Fruit fly (Drosophila melanogaster): ENCODE results near the gene CG32795.
A peak's percentile ranks its signal among the peaks of the same experiment; 100 is the strongest.

The CG32795 gene

DNA sequence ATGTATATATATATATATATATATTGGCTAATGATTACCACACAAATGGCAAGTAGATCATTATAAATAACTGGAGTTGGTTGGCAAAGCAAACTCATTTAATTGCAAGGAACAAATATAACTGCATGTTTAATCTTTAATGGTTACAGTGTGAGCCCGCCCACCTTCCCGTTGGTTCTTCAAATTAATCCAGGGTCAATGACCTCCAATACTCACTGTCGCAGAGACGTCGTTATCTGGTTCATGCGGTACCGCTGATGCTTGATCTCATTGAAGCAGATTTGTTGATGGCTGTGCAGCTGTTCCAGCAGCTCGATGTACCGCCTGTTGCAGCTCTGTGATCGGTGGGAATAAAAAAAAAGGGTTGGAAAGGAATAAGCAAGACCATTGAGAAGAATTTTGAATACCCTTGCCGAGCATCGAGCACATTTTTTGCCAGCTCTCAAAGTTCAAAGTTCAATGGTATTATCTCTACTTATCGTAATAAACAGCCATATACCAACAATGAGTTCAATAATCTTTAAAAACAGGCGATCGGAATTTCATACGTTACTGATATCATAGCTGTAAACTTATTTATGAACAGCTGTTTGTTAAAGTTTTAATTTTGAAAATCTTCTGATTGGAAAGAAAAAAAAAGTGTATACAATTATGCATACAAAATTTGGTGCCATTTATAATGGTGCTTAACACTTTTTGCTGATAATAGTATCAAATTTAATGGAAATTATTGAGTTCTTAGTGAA is 1.9 kb downstream of the CG32795 start (continued):
- peak; percentile 45 for TF ChIP-seq CG10631 (GFP tag; optimal IDR thresholded peaks at IDR 0.05)
- TF ChIP-seq Sox15 (GFP tag; optimal IDR thresholded peaks at IDR 0.05): peak; percentile 23
- peak; percentile 64 for TF ChIP-seq lz (GFP tag; optimal IDR thresholded peaks at IDR 0.05)
- TF ChIP-seq CG8632 (GFP tag; optimal IDR thresholded peaks at IDR 0.05): peak; percentile 56
- TF ChIP-seq acj6 (GFP tag; optimal IDR thresholded peaks at IDR 0.05): peak; percentile 54
- peak; percentile 71 for TF ChIP-seq esn (GFP tag; optimal IDR thresholded peaks at IDR 0.05)
- peak; percentile 47 for TF ChIP-seq CG6808 (GFP tag; optimal IDR thresholded peaks at IDR 0.05)
- no peak for TF ChIP-seq CG8119 (GFP tag; IDR thresholded peaks at IDR 0.05)
- TF ChIP-seq CG3032 (tag; optimal IDR thresholded peaks at IDR 0.05): peak; percentile 30
- TF ChIP-seq Hr4 (GFP tag; optimal IDR thresholded peaks at IDR 0.05): peak; percentile 31
- peak; percentile 19; the same call in 1 of the 2 replicates for TF ChIP-seq CG15336 (GFP tag; IDR thresholded peaks at IDR 0.05)
- no peak for TF ChIP-seq achi (GFP tag; optimal IDR thresholded peaks at IDR 0.05)
- no peak for TF ChIP-seq Lpt (GFP tag; optimal IDR thresholded peaks at IDR 0.05)
- TF ChIP-seq CG10669 (GFP tag; optimal IDR thresholded peaks at IDR 0.05): peak; percentile 57
- no peak for TF ChIP-seq CG6854 (GFP tag; optimal IDR thresholded peaks at IDR 0.05)
- no peak for TF ChIP-seq fd85E (GFP tag; optimal IDR thresholded peaks at IDR 0.05)
- TF ChIP-seq CG4318 (GFP tag; optimal IDR thresholded peaks at IDR 0.05): peak; percentile 11
- TF ChIP-seq ss (GFP tag; optimal IDR thresholded peaks at IDR 0.05): peak in 1 of 2 experiments; percentile 30
- TF ChIP-seq spab (GFP tag; optimal IDR thresholded peaks at IDR 0.05): peak; percentile 45
- TF ChIP-seq CG7368 (GFP tag; optimal IDR thresholded peaks at IDR 0.05): peak; percentile 10
- TF ChIP-seq Hr39 (GFP tag; optimal IDR thresholded peaks at IDR 0.05): peak; percentile 63
- no peak for TF ChIP-seq CG9139 (GFP tag; optimal IDR thresholded peaks at IDR 0.05)
- TF ChIP-seq CG8319 (GFP tag; optimal IDR thresholded peaks at IDR 0.05): peak; percentile 19
- no peak for TF ChIP-seq CG11294 (GFP tag; IDR thresholded peaks at IDR 0.05)
- peak; percentile 60 for TF ChIP-seq Sox14 (GFP tag; optimal IDR thresholded peaks at IDR 0.05)
- peak; percentile 58 for TF ChIP-seq CG6792 (GFP tag; optimal IDR thresholded peaks at IDR 0.05)
- TF ChIP-seq CG34406 (GFP tag; optimal IDR thresholded peaks at IDR 0.05): peak; percentile 44
- TF ChIP-seq Eip75B (GFP tag; optimal IDR thresholded peaks at IDR 0.05): peak; percentile 60
- TF ChIP-seq Hr38 (GFP tag; optimal IDR thresholded peaks at IDR 0.05): no peak
- TF ChIP-seq net (GFP tag; optimal IDR thresholded peaks at IDR 0.05): peak; percentile 50
- peak; percentile 26 for TF ChIP-seq Ets96B (tag; optimal IDR thresholded peaks at IDR 0.05)
- no peak for TF ChIP-seq dac (GFP tag; optimal IDR thresholded peaks at IDR 0.05)
- TF ChIP-seq Smox (GFP tag; optimal IDR thresholded peaks at IDR 0.05): peak; percentile 51
- TF ChIP-seq Eip78C (GFP tag): peak; percentile 94
- peak; percentile 46 for TF ChIP-seq CG31627 (GFP tag; optimal IDR thresholded peaks at IDR 0.05)
- peak; percentile 49 for TF ChIP-seq CG32006 (GFP tag; optimal IDR thresholded peaks at IDR 0.05)
- peak; percentile 78 for TF ChIP-seq topi (GFP tag; optimal IDR thresholded peaks at IDR 0.05)
- TF ChIP-seq svp (GFP tag): peak; percentile 90
- 0 out of 2 replicates have a peak, but pooled peaks have one; percentile 22 for TF ChIP-seq Gug (GFP tag; IDR thresholded peaks at IDR 0.05)
- peak; percentile 58 for TF ChIP-seq Met (GFP tag; optimal IDR thresholded peaks at IDR 0.05)
- TF ChIP-seq Eip93F (GFP tag; optimal IDR thresholded peaks at IDR 0.05): no peak

DNA sequence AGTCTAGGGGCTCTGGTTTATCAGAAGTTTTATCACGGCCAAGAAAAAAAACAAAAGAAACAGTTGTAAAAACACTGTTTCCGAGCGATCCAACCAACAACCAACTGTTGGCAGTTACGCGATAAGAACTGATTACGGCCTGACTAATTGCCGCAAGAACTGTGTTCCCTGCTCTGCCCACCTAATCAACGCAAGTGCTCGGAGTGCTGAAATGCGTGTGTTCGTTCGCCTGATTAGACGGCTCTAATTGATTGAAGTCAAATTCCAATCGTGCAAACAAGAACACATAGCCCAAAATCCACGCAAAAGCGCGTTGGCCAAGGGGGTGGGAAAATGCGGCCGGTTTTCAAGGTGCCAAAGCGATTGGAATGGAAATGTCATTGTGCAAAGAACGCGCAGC is 2.5 kb downstream of the CG32795 start:
- TF ChIP-seq vri (GFP tag; optimal IDR thresholded peaks at IDR 0.05) (no peak), CG11762 (GFP tag; optimal IDR thresholded peaks at IDR 0.05; ENCODE audit: insufficient read depth) (no peak)
